Worm (Caenorhabditis elegans) whole organism, young adult: ENCODE results near the gene irg-4.

Experiments used
- B0035.1 ChIP-seq: sonication (generic microtip); optimal IDR thresholded peaks from 2 replicates; lab custom pipeline; 2016; ENCODE audit warnings: missing genetic modification characterization, mild to moderate bottlenecking, missing compliant biosample characterization, missing genotype, missing genetic modification reagents
- B0336.3 ChIP-seq: fragments of 200-800 bp; sonication (Bioruptor generic); IDR thresholded peaks from 2 replicates; pipeline ENCODE4 v1.3.6; 2022; ENCODE audit warnings: missing genetic modification characterization, missing compliant biosample characterization
- C06A6.2 ChIP-seq: fragments of 200-800 bp; sonication (Bioruptor generic); conservative IDR thresholded peaks from 2 replicates; pipeline ENCODE4 v1.3.6; 2022; ENCODE audit warnings: missing genetic modification characterization, missing compliant biosample characterization
- C17E4.6 ChIP-seq: fragments of 200-800 bp; sonication (Bioruptor generic); IDR thresholded peaks from 2 replicates; pipeline ENCODE4 v1.3.6; 2022; ENCODE audit warnings: missing genetic modification reagents, missing genetic modification characterization, missing compliant biosample characterization
- F23B12.7 ChIP-seq: sonication (generic microtip); optimal IDR thresholded peaks from 2 replicates; lab custom pipeline; 2017; ENCODE audit warnings: missing genetic modification characterization, mild to moderate bottlenecking, missing compliant biosample characterization, antibody characterized with exemption, moderate library complexity; ENCODE audit not compliant: insufficient read depth
- F37B4.10 ChIP-seq: fragments of 200-800 bp; sonication (Bioruptor generic); IDR thresholded peaks from 2 replicates; pipeline ENCODE4 v1.3.6; 2022; ENCODE audit warnings: missing genetic modification characterization, missing compliant biosample characterization
- F39B2.1 ChIP-seq: fragments of 200-800 bp; sonication (Bioruptor generic); IDR thresholded peaks from 2 replicates; pipeline ENCODE4 v1.3.6; 2022; ENCODE audit warnings: missing genetic modification reagents, missing genetic modification characterization, missing compliant biosample characterization
- F52B5.7 ChIP-seq: sonication (generic microtip); optimal IDR thresholded peaks from 2 replicates; lab custom pipeline; 2016; ENCODE audit warnings: mild to moderate bottlenecking, missing genetic modification characterization, missing compliant biosample characterization
- F55B11.4 ChIP-seq: sonication (generic microtip); optimal IDR thresholded peaks from 2 replicates; lab custom pipeline; 2016; ENCODE audit warnings: missing compliant biosample characterization, missing genetic modification characterization, borderline replicate concordance; ENCODE audit not compliant: insufficient read depth
- F57C9.4 ChIP-seq: sonication (generic microtip); optimal IDR thresholded peaks from 2 replicates; lab custom pipeline; 2017; ENCODE audit warnings: mild to moderate bottlenecking, missing genetic modification characterization, missing compliant biosample characterization
- K12H6.12 ChIP-seq: fragments of 200-800 bp; sonication (Bioruptor generic); optimal IDR thresholded peaks from 2 replicates; lab custom pipeline; 2018; ENCODE audit warnings: mild to moderate bottlenecking, missing genetic modification characterization, missing compliant biosample characterization
- Y56A3A.18 ChIP-seq: fragments of 200-800 bp; sonication (Bioruptor generic); IDR thresholded peaks from 2 replicates; pipeline ENCODE4 v1.3.6; 2022; ENCODE audit warnings: missing genetic modification reagents, missing genetic modification characterization, missing compliant biosample characterization
- ZK185.1 ChIP-seq: sonication (generic microtip); optimal IDR thresholded peaks from 2 replicates; lab custom pipeline; 2016; ENCODE audit warnings: mild to moderate bottlenecking, missing genetic modification characterization, missing compliant biosample characterization; ENCODE audit not compliant: poor library complexity, severe bottlenecking
- aptf-2 ChIP-seq: fragments of 200-800 bp; sonication (Bioruptor generic); conservative IDR thresholded peaks from 2 replicates; pipeline ENCODE4 v1.3.6; 2022; ENCODE audit warnings: missing genetic modification reagents, missing genetic modification characterization, missing compliant biosample characterization
- atf-7 ChIP-seq: sonication (generic microtip); optimal IDR thresholded peaks from 2 replicates; lab custom pipeline; 2017; ENCODE audit warnings: mild to moderate bottlenecking, missing genetic modification characterization, missing compliant biosample characterization
- bed-1 ChIP-seq: fragments of 200-800 bp; sonication (Bioruptor generic); IDR thresholded peaks from 2 replicates; pipeline ENCODE4 v1.3.6; 2022; ENCODE audit warnings: missing genetic modification reagents, missing genetic modification characterization, missing compliant biosample characterization
- cebp-2 ChIP-seq: fragments of 200-800 bp; sonication (Bioruptor generic); IDR thresholded peaks from 2 replicates; pipeline ENCODE4 v1.3.6; 2022; ENCODE audit warnings: missing genetic modification characterization, missing compliant biosample characterization
- ceh-40 ChIP-seq: fragments of 200-800 bp; sonication (Bioruptor generic); IDR thresholded peaks from 2 replicates; pipeline ENCODE4 v1.3.6; 2022; ENCODE audit warnings: missing genetic modification characterization, missing compliant biosample characterization
- ceh-91 ChIP-seq: fragments of 200-800 bp; sonication (Bioruptor generic); IDR thresholded peaks from 2 replicates; pipeline ENCODE4 v1.3.6; 2022; ENCODE audit warnings: missing genetic modification reagents, missing genetic modification characterization, missing compliant biosample characterization
- dpff-1 ChIP-seq: sonication (generic microtip); optimal IDR thresholded peaks from 2 replicates; lab custom pipeline; 2017; ENCODE audit warnings: mild to moderate bottlenecking, missing genetic modification characterization, missing compliant biosample characterization
- dpl-1 ChIP-seq: fragments of 150-350 bp; optimal IDR thresholded peaks from 2 replicates; lab custom pipeline; 2014; ENCODE audit warnings: missing biosample characterization, missing genetic modification reagents, missing genetic modification characterization
- efl-1 ChIP-seq: fragments of 150-350 bp; optimal IDR thresholded peaks from 2 replicates; lab custom pipeline; 2014; ENCODE audit warnings: missing biosample characterization, missing genetic modification reagents, missing genetic modification characterization
- egrh-3 ChIP-seq: fragments of 200-800 bp; sonication (Bioruptor generic); IDR thresholded peaks from 2 replicates; pipeline ENCODE4 v1.3.6; 2022; ENCODE audit warnings: missing genetic modification reagents, missing genetic modification characterization, missing compliant biosample characterization
- ekl-4 ChIP-seq: fragments of 200-800 bp; sonication (Bioruptor generic); IDR thresholded peaks from 2 replicates; pipeline ENCODE4 v1.3.6; 2022; ENCODE audit warnings: missing genetic modification reagents, missing genetic modification characterization, missing compliant biosample characterization
- fkh-3 ChIP-seq: sonication (generic microtip); optimal IDR thresholded peaks from 2 replicates; lab custom pipeline; 2016; ENCODE audit warnings: mild to moderate bottlenecking, missing genetic modification characterization, missing compliant biosample characterization
- him-1 ChIP-seq: sonication (generic microtip); optimal IDR thresholded peaks from 2 replicates; lab custom pipeline; 2016; ENCODE audit warnings: missing genotype, missing genetic modification reagents, missing genetic modification characterization, missing compliant biosample characterization
- hlh-12 ChIP-seq: sonication (generic microtip); optimal IDR thresholded peaks from 2 replicates; lab custom pipeline; 2016; ENCODE audit warnings: missing genetic modification characterization, missing compliant biosample characterization
- hlh-26 ChIP-seq: fragments of 200-800 bp; sonication (Bioruptor generic); conservative IDR thresholded peaks from 2 replicates; pipeline ENCODE4 v1.3.6; 2022; ENCODE audit warnings: missing genetic modification reagents, missing genetic modification characterization, missing compliant biosample characterization
- hmg-20 ChIP-seq: fragments of 200-800 bp; sonication (Bioruptor generic); IDR thresholded peaks from 2 replicates; pipeline ENCODE4 v1.3.6; 2022; ENCODE audit warnings: missing genetic modification reagents, missing genetic modification characterization, missing compliant biosample characterization
- lin-35 ChIP-seq, 3 experiments: fragments of 150-350 bp in 2 of 3; sonication (generic microtip) in 1 of 3; optimal IDR thresholded peaks; 2 replicates each; lab custom pipeline; 2014 to 2018; ENCODE audit warnings: missing biosample characterization in 3 of 3, missing genetic modification characterization in 3 of 3, missing genetic modification reagents in 3 of 3
- lin-40 ChIP-seq: sonication (generic microtip); optimal IDR thresholded peaks from 2 replicates; lab custom pipeline; 2016; ENCODE audit warnings: missing genetic modification characterization, mild to moderate bottlenecking, missing compliant biosample characterization, missing genotype, missing genetic modification reagents
- lin-54 ChIP-seq: fragments of 200-800 bp; sonication (Bioruptor generic); optimal IDR thresholded peaks from 2 replicates; lab custom pipeline; 2018; ENCODE audit warnings: mild to moderate bottlenecking, missing genetic modification characterization, missing compliant biosample characterization
- madf-10 ChIP-seq: sonication (generic microtip); optimal IDR thresholded peaks from 2 replicates; lab custom pipeline; 2016; ENCODE audit warnings: mild to moderate bottlenecking, missing genetic modification characterization, missing compliant biosample characterization
- madf-3 ChIP-seq: fragments of 200-800 bp; sonication (Bioruptor generic); IDR thresholded peaks from 2 replicates; pipeline ENCODE4 v1.3.6; 2022; ENCODE audit warnings: missing genetic modification reagents, missing genetic modification characterization, missing compliant biosample characterization
- mel-28 ChIP-seq: sonication (generic microtip); optimal IDR thresholded peaks from 2 replicates; lab custom pipeline; 2016; ENCODE audit warnings: borderline replicate concordance, mild to moderate bottlenecking, missing genetic modification characterization, missing compliant biosample characterization
- mes-4 ChIP-seq: sonication (generic microtip); optimal IDR thresholded peaks from 2 replicates; lab custom pipeline; 2016; ENCODE audit warnings: missing genotype, missing genetic modification characterization, missing compliant biosample characterization
- mxl-1 ChIP-seq: sonication (generic microtip); optimal IDR thresholded peaks from 2 replicates; lab custom pipeline; 2016; ENCODE audit warnings: missing genetic modification characterization, missing compliant biosample characterization
- nfyb-1 ChIP-seq: fragments of 200-800 bp; sonication (Bioruptor generic); IDR thresholded peaks from 2 replicates; pipeline ENCODE4 v1.3.6; 2022; ENCODE audit warnings: missing genetic modification reagents, missing genetic modification characterization, missing compliant biosample characterization
- nhr-120 ChIP-seq: fragments of 200-800 bp; sonication (Bioruptor generic); IDR thresholded peaks from 2 replicates; pipeline ENCODE4 v1.3.6; 2022; ENCODE audit warnings: missing genetic modification characterization, missing compliant biosample characterization
- nhr-27 ChIP-seq: fragments of 200-800 bp; sonication (Bioruptor generic); optimal IDR thresholded peaks from 2 replicates; lab custom pipeline; 2018; ENCODE audit warnings: mild to moderate bottlenecking, missing genetic modification characterization, moderate library complexity, missing compliant biosample characterization
- nhr-80 ChIP-seq: sonication (generic microtip); optimal IDR thresholded peaks from 2 replicates; lab custom pipeline; 2016; ENCODE audit warnings: missing genetic modification characterization, missing compliant biosample characterization
- nhr-90 ChIP-seq: sonication (generic microtip); optimal IDR thresholded peaks from 2 replicates; lab custom pipeline; 2016; ENCODE audit warnings: missing genotype, mild to moderate bottlenecking, missing genetic modification characterization, missing compliant biosample characterization
- pha-4 ChIP-seq: fragments of 150-350 bp; sonication (generic microtip); optimal IDR thresholded peaks from 2 replicates; lab custom pipeline; 2014; ENCODE audit warnings: missing biosample characterization, missing genetic modification reagents, missing genetic modification characterization
- repo-1 ChIP-seq: sonication (generic microtip); optimal IDR thresholded peaks from 2 replicates; lab custom pipeline; 2017; ENCODE audit warnings: mild to moderate bottlenecking, missing genetic modification characterization, missing compliant biosample characterization
- xnd-1 ChIP-seq: sonication (generic microtip); optimal IDR thresholded peaks from 2 replicates; lab custom pipeline; 2016; ENCODE audit warnings: missing genotype, missing genetic modification reagents, missing genetic modification characterization, missing compliant biosample characterization
- ztf-25 ChIP-seq: fragments of 200-800 bp; sonication (Bioruptor generic); IDR thresholded peaks from 2 replicates; pipeline ENCODE4 v1.3.6; 2022; ENCODE audit warnings: missing genetic modification reagents, missing genetic modification characterization, missing compliant biosample characterization
- ztf-26 ChIP-seq: sonication (generic microtip); optimal IDR thresholded peaks from 2 replicates; lab custom pipeline; 2017; ENCODE audit warnings: missing genetic modification characterization, missing compliant biosample characterization
- ztf-3 ChIP-seq: fragments of 200-800 bp; sonication (Bioruptor generic); optimal IDR thresholded peaks from 2 replicates; lab custom pipeline; 2018; ENCODE audit warnings: mild to moderate bottlenecking, missing genetic modification characterization, missing compliant biosample characterization
- ztf-6 ChIP-seq: fragments of 200-800 bp; sonication (Bioruptor generic); IDR thresholded peaks from 2 replicates; pipeline ENCODE4 v1.3.6; 2022; ENCODE audit warnings: missing genetic modification reagents, missing genetic modification characterization, missing compliant biosample characterization

irg-4 gene

ce11 chrIV:12435442-12435841, at the start of gene irg-4:
irg-4 (plus strand) TSS chrIV:12435833.
- no peak for TF ChIP-seq ekl-4 (GFP tag; lab: Robert Waterston, UW)
- TF ChIP-seq nhr-80 (tag; lab: Kevin White, UChicago): peak; percentile 74

- no peak for TF ChIP-seq lin-40 (tag; lab: Kevin White, UChicago)
- TF ChIP-seq hlh-26 (GFP tag; lab: Robert Waterston, UW): no peak
- no peak for TF ChIP-seq nhr-80 (tag; lab: Kevin White, UChicago)
- TF ChIP-seq aptf-2 (GFP tag; lab: Robert Waterston, UW): no peak
- no peak for TF ChIP-seq madf-10 (tag; lab: Kevin White, UChicago)
- peak; percentile 83 for TF ChIP-seq B0336.3 (GFP tag; lab: Robert Waterston, UW)
- TF ChIP-seq Y56A3A.18 (GFP tag; lab: Robert Waterston, UW): no peak
- TF ChIP-seq mes-4 (tag; lab: Kevin White, UChicago): no peak
- no peak for TF ChIP-seq B0035.1 (tag; lab: Kevin White, UChicago)
- no peak for TF ChIP-seq atf-7 (tag; lab: Kevin White, UChicago)
- no peak for TF ChIP-seq C17E4.6
- peak in 1 of 3 experiments; percentile 38 for TF ChIP-seq lin-35 (GFP tag; optimal IDR thresholded peaks at IDR 0.05; lab: Kevin White, UChicago)
- TF ChIP-seq efl-1 (GFP tag; lab: Kevin White, UChicago): no peak
- TF ChIP-seq mxl-1: no peak
- TF ChIP-seq ztf-3 (GFP tag; lab: Kevin White, UChicago): no peak
- TF ChIP-seq hmg-20: no peak
- TF ChIP-seq pha-4 (tag; lab: Kevin White, UChicago): no peak
- no peak for TF ChIP-seq F55B11.4
- TF ChIP-seq egrh-3 (GFP tag; lab: Robert Waterston, UW): no peak
- no peak for TF ChIP-seq nfyb-1
- TF ChIP-seq F39B2.1 (GFP tag; lab: Robert Waterston, UW): 0 out of 2 replicates have a peak, but pooled peaks have one; percentile 2
- TF ChIP-seq F57C9.4 (tag; lab: Kevin White, UChicago): no peak
- TF ChIP-seq F37B4.10 (GFP tag; lab: Robert Waterston, UW): no peak
- TF ChIP-seq dpl-1 (GFP tag; lab: Kevin White, UChicago): no peak
- TF ChIP-seq nhr-120 (GFP tag; lab: Robert Waterston, UW): no peak
- no peak for TF ChIP-seq nhr-27
- no peak for TF ChIP-seq ceh-91 (GFP tag; lab: Robert Waterston, UW)
- no peak for TF ChIP-seq ztf-26 (tag; lab: Kevin White, UChicago)
- no peak for TF ChIP-seq fkh-3
- no peak for TF ChIP-seq bed-1 (GFP tag; lab: Robert Waterston, UW)
- no peak for TF ChIP-seq nhr-90 (tag; lab: Kevin White, UChicago)
- TF ChIP-seq mel-28: no peak
- no peak for TF ChIP-seq repo-1 (tag; lab: Kevin White, UChicago)
- no peak for TF ChIP-seq ztf-6 (GFP tag; lab: Robert Waterston, UW)
- TF ChIP-seq K12H6.12: no peak
- no peak for TF ChIP-seq hlh-12 (tag; lab: Kevin White, UChicago)
- no peak for TF ChIP-seq ztf-25 (GFP tag; lab: Robert Waterston, UW)
- TF ChIP-seq C06A6.2 (GFP tag; lab: Robert Waterston, UW): no peak
- TF ChIP-seq cebp-2 (GFP tag; lab: Robert Waterston, UW): peak; percentile 81; the same call in 1 of the 2 replicates
- TF ChIP-seq lin-54 (GFP tag; lab: Kevin White, UChicago): peak; percentile 73
- peak; percentile 41; the same call in 1 of the 2 replicates for TF ChIP-seq madf-3 (GFP tag; lab: Robert Waterston, UW)
- TF ChIP-seq F52B5.7 (tag; lab: Kevin White, UChicago): peak; percentile 21
- TF ChIP-seq F23B12.7 (tag; lab: Kevin White, UChicago): no peak
- TF ChIP-seq ceh-40 (GFP tag; lab: Robert Waterston, UW): no peak
- TF ChIP-seq him-1 (tag; lab: Kevin White, UChicago): peak; percentile 32
- TF ChIP-seq ZK185.1: no peak
- no peak for TF ChIP-seq xnd-1 (tag; lab: Kevin White, UChicago)
- TF ChIP-seq dpff-1 (tag; lab: Kevin White, UChicago): no peak
Observed at ce11 chrIV:12389951-12390350, 45.7 kb upstream of the irg-4 start, which contains the start of gene spe-45. spe-45 (minus strand) TSS chrIV:12390095.
